Fruit fly (Drosophila melanogaster) whole organism, adult: Measurements from ENCODE around the gene Trim9.

ENCODE experiments used
- CG14711 ChIP-seq: fragments of 200-800 bp; sonication (Bioruptor generic); optimal IDR thresholded peaks from 2 replicates; lab custom pipeline; 2018; ENCODE audit warnings: missing biosample characterization, mild to moderate bottlenecking, missing genetic modification characterization, moderate library complexity
- Crg-1 ChIP-seq: fragments of 200-800 bp; sonication (Bioruptor generic); optimal IDR thresholded peaks from 2 replicates; lab custom pipeline; 2016; ENCODE audit warnings: missing biosample characterization, missing genetic modification characterization

DNA sequence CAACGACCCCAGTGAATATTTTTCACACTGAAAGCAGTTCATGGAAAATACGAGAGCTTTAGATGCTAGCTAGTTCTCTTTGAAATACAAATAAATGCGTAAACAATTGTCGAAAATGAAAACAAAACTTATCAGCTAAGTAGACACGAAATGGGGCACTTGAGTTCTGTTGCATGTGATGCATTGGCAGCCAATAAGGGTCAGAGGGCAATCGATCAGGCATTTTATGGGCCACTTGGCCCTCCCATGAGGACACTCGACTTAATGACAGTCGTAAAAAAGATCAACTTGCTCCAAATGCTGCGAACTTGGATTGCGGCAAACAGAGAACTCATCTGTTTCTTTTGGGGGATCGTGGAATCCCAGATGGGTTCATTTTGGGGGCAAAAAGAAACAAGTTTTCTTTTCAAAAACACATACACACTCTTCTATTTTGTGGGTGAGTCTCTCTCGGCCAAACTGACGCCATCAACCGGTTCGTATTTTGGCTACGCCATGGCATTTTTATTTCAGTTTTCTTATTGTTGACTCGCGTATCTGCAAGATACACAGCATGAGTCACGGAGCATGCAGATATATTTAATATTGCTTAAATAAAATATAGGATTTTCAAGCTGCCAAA, 41.2 kb upstream of the Trim9 start:
- TF ChIP-seq Crg-1 = no peak
- TF ChIP-seq CG14711 (tag; lab: Kevin White, UChicago) = no peak
